Worm (Caenorhabditis elegans): ENCODE data around the gene nspf-1.

DNA sequence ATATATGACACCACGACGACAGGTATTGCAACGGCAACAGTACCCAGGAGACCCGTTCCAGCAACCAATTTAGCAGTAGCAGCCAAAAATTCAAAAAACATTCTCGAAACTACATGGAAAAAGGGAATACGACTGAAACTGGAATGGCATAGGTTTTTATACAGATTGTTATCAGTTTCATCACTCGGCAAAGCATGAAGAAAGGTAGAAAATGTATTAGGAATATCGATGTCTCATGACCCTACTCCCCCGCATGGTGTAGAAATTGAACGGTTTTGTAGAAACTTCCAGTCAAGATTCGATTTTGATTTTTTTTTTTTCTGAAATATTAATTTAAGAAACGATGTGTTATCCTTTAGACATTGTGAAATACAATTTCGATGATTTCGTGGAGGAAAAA is 23.5 kb downstream of the nspf-1 start, which contains the start of gene T05A8.2:
- TF ChIP-seq mls-2 (tag; optimal IDR thresholded peaks at IDR 0.05), result no peak
- no peak for TF ChIP-seq lin-13 (tag; optimal IDR thresholded peaks at IDR 0.05)
- no peak for TF ChIP-seq pha-4 (tag; optimal IDR thresholded peaks at IDR 0.05)
- TF ChIP-seq blmp-1 (tag; optimal IDR thresholded peaks at IDR 0.05), result no peak
- TF ChIP-seq snpc-4 (tag; optimal IDR thresholded peaks at IDR 0.05), result no peak
- TF ChIP-seq nhr-28 (tag; optimal IDR thresholded peaks at IDR 0.05), result no peak
- no peak for TF ChIP-seq elt-3 (tag; optimal IDR thresholded peaks at IDR 0.05)
- no peak for TF ChIP-seq nhr-76 (tag; optimal IDR thresholded peaks at IDR 0.05)
- TF ChIP-seq lin-32 (GFP tag; optimal IDR thresholded peaks at IDR 0.05), result no peak
- TF ChIP-seq unc-62 (GFP tag; optimal IDR thresholded peaks at IDR 0.05), result no peak
- TF ChIP-seq hlh-1 (tag; optimal IDR thresholded peaks at IDR 0.05), result no peak
- no peak for TF ChIP-seq unc-120 (tag; optimal IDR thresholded peaks at IDR 0.05; ENCODE audit: poor library complexity, severe bottlenecking)
- TF ChIP-seq ztf-11 (tag; optimal IDR thresholded peaks at IDR 0.05), result no peak
